Worm (Caenorhabditis elegans) whole organism, L3 larva: ENCODE data around the gene F37A4.2.

Experiments
- ZK546.5 ChIP-seq: sonication (generic microtip); optimal IDR thresholded peaks from 2 replicates; lab custom pipeline; 2017; ENCODE audit warnings: missing biosample characterization, missing genetic modification characterization
- aly-2 ChIP-seq: fragments of 150-350 bp; optimal IDR thresholded peaks from 2 replicates; lab custom pipeline; 2014; ENCODE audit warnings: missing biosample characterization, missing genetic modification characterization
- ceh-28 ChIP-seq: fragments of 150-350 bp; optimal IDR thresholded peaks from 2 replicates; lab custom pipeline; 2014; ENCODE audit warnings: missing biosample characterization, missing genetic modification reagents, missing genetic modification characterization
- ceh-82 ChIP-seq: fragments of 150-350 bp; optimal IDR thresholded peaks from 2 replicates; lab custom pipeline; 2014; ENCODE audit warnings: missing biosample characterization, missing genetic modification characterization
- egl-27 ChIP-seq: sonication (generic microtip); optimal IDR thresholded peaks from 4 replicates; lab custom pipeline; 2017; ENCODE audit warnings: missing biosample characterization, missing genetic modification reagents, missing genetic modification characterization
- elt-2 ChIP-seq: sonication (generic microtip); optimal IDR thresholded peaks from 2 replicates; lab custom pipeline; 2016; ENCODE audit warnings: missing genetic modification reagents, mild to moderate bottlenecking, missing genetic modification characterization, missing compliant biosample characterization
- elt-3 ChIP-seq, 3 experiments: fragments of 150-350 bp in 1 of 3; sonication (generic microtip) in 2 of 3; optimal IDR thresholded peaks; 2 replicates in 2 of 3; 4 replicates in 1 of 3; lab custom pipeline; 2014 to 2017; ENCODE audit warnings: missing biosample characterization in 3 of 3, missing genetic modification characterization in 3 of 3
- eor-1 ChIP-seq, 2 experiments: fragments of 150-350 bp; optimal IDR thresholded peaks; 2 replicates each; lab custom pipeline; 2014 to 2018; ENCODE audit warnings: missing biosample characterization in 2 of 2, missing genetic modification characterization in 2 of 2
- lin-15B ChIP-seq: fragments of 150-350 bp; optimal IDR thresholded peaks from 2 replicates; lab custom pipeline; 2014; ENCODE audit warnings: missing biosample characterization, missing genetic modification characterization
- lin-39 ChIP-seq: fragments of 150-350 bp; optimal IDR thresholded peaks from 2 replicates; lab custom pipeline; 2018; ENCODE audit warnings: missing biosample characterization, missing genetic modification reagents, missing genetic modification characterization
- mdl-1 ChIP-seq: fragments of 150-350 bp; optimal IDR thresholded peaks from 2 replicates; lab custom pipeline; 2014; ENCODE audit warnings: missing biosample characterization, missing genetic modification characterization
- nhr-11 ChIP-seq: fragments of 150-350 bp; optimal IDR thresholded peaks from 2 replicates; lab custom pipeline; 2014; ENCODE audit warnings: missing biosample characterization, missing genetic modification characterization
- nhr-12 ChIP-seq: fragments of 150-350 bp; optimal IDR thresholded peaks from 2 replicates; lab custom pipeline; 2014; ENCODE audit warnings: missing biosample characterization, missing genetic modification characterization
- nhr-25 ChIP-seq: sonication (generic microtip); optimal IDR thresholded peaks from 2 replicates; lab custom pipeline; 2017; ENCODE audit warnings: missing biosample characterization, missing genetic modification characterization
- nhr-43 ChIP-seq: sonication (generic microtip); optimal IDR thresholded peaks from 2 replicates; lab custom pipeline; 2016; ENCODE audit warnings: mild to moderate bottlenecking, missing genetic modification characterization, missing compliant biosample characterization; ENCODE audit not compliant: poor library complexity, severe bottlenecking
- nhr-77 ChIP-seq: fragments of 150-350 bp; optimal IDR thresholded peaks from 2 replicates; lab custom pipeline; 2014; ENCODE audit warnings: missing biosample characterization, missing genetic modification characterization
- pqm-1 ChIP-seq: fragments of 150-350 bp; optimal IDR thresholded peaks from 2 replicates; lab custom pipeline; 2017; ENCODE audit warnings: missing biosample characterization, missing genetic modification characterization, inconsistent platforms
- sea-2 ChIP-seq: fragments of 150-350 bp; sonication (generic microtip); optimal IDR thresholded peaks from 4 replicates; lab custom pipeline; 2014; ENCODE audit warnings: missing biosample characterization, missing genetic modification reagents, missing genetic modification characterization
- tbx-2 ChIP-seq: sonication (generic microtip); optimal IDR thresholded peaks from 2 replicates; lab custom pipeline; 2016; ENCODE audit warnings: mild to moderate bottlenecking, missing genetic modification characterization, missing compliant biosample characterization
- unc-39 ChIP-seq: sonication (generic microtip); optimal IDR thresholded peaks from 4 replicates; lab custom pipeline; 2017; ENCODE audit warnings: missing biosample characterization, missing genetic modification characterization
- zag-1 ChIP-seq: fragments of 150-350 bp; optimal IDR thresholded peaks from 2 replicates; lab custom pipeline; 2014; ENCODE audit warnings: missing biosample characterization, missing genetic modification characterization

Gene F37A4.2

DNA sequence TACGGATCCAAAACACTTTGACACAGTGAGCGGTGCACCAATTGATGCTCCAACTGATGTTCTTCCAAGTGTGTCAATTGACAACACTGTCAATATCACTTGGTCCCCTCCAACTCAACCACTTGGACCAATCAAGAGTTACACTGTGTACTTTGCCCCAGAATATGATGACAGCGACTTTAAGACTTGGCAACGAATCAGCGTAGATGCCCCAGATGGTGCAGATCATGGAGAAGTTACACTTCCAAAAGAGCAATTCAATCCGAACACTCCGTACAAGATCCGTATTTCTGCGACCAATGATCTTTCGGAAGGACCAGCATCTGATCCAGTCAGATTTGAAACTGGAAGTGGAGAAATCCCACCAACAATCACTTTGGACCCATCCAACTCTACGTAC lies 30.4 kb downstream of the F37A4.2 start:
- TF ChIP-seq ZK546.5 (tag; lab: Kevin White, UChicago) (no peak), zag-1 (no peak), lin-15B (tag; lab: Kevin White, UChicago) (no peak), egl-27 (no peak), eor-1 (tag; optimal IDR thresholded peaks at IDR 0.05; lab: Kevin White, UChicago) (no peak), sea-2 (no peak), unc-39 (no peak), nhr-77 (tag; lab: Kevin White, UChicago) (no peak), mdl-1 (no peak), nhr-11 (tag; lab: Kevin White, UChicago) (no peak), elt-3 (tag; optimal IDR thresholded peaks at IDR 0.05; lab: Kevin White, UChicago) (no peak), pqm-1 (tag; lab: Kevin White, UChicago) (no peak), nhr-25 (no peak), elt-2 (tag; lab: Kevin White, UChicago) (no peak), ceh-82 (tag; lab: Kevin White, UChicago) (no peak), nhr-12 (tag; lab: Kevin White, UChicago) (no peak)

DNA sequence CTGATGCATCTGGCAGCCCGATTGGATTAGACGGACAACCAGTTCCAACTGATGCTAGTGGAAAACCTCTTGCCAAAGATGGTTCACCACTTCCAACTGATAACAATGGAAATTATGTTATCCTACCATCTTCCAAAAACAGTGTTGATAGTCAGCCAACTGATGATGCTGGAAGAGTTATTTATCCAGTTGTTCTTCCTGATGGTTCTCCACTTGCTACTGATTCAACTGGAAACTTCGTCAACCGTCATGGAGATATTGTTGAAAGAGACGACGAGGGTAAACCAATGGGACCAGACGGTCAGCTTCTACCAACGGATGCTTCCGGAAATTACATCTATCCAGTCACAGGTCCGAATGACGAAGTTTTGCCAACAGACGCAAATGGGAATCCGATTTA lies 34.5 kb downstream of the F37A4.2 start:
- TF ChIP-seq ZK546.5 (tag; lab: Kevin White, UChicago): no peak
- no peak for TF ChIP-seq aly-2 (tag; lab: Kevin White, UChicago)
- TF ChIP-seq lin-39 (tag; lab: Kevin White, UChicago): no peak
- TF ChIP-seq tbx-2 (tag; lab: Kevin White, UChicago): no peak
- TF ChIP-seq ceh-28 (tag; lab: Kevin White, UChicago): no peak
- TF ChIP-seq nhr-43 (tag; lab: Kevin White, UChicago): no peak
